Fruit fly (Drosophila melanogaster): ENCODE results near the gene Acat1.

Acat1 gene

DNA sequence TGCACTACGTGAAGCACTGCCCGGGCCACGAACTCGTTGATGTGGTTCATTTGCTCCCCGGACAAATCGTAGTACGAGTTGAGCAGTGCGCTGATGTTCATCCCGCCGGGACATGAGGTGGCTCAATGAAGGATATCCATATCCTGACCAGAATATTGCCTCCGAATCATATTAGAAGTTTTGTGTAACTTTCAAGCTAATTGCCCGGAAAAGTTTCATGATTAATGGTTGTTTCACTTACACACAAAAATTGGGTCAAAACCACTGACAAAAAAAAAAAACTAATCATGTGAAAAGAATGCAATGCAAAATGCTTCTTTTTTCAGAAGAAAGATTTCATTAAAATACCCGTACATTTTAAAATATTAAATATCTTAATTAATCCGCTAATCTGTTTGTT is 7.0 kb downstream of the Acat1 start, which contains the start of gene Ir7e:
Gene Ir7e (minus strand): TSS at position 101 of the 400 bp plus-strand sequence.
- TF ChIP-seq CG6276 (GFP tag; optimal IDR thresholded peaks at IDR 0.05): no peak
- TF ChIP-seq Hr39 (GFP tag; optimal IDR thresholded peaks at IDR 0.05): no peak
- TF ChIP-seq Smox (GFP tag; optimal IDR thresholded peaks at IDR 0.05): no peak
- TF ChIP-seq fd85E (GFP tag; optimal IDR thresholded peaks at IDR 0.05): no peak
- TF ChIP-seq esn (GFP tag; optimal IDR thresholded peaks at IDR 0.05): no peak
- TF ChIP-seq eg (GFP tag; IDR thresholded peaks at IDR 0.05): no peak
- no peak for TF ChIP-seq acj6 (GFP tag; optimal IDR thresholded peaks at IDR 0.05)
- TF ChIP-seq CG8632 (GFP tag; optimal IDR thresholded peaks at IDR 0.05): no peak
- TF ChIP-seq Hr38 (GFP tag; optimal IDR thresholded peaks at IDR 0.05): no peak
- TF ChIP-seq Ets21C (GFP tag; optimal IDR thresholded peaks at IDR 0.05): no peak

DNA sequence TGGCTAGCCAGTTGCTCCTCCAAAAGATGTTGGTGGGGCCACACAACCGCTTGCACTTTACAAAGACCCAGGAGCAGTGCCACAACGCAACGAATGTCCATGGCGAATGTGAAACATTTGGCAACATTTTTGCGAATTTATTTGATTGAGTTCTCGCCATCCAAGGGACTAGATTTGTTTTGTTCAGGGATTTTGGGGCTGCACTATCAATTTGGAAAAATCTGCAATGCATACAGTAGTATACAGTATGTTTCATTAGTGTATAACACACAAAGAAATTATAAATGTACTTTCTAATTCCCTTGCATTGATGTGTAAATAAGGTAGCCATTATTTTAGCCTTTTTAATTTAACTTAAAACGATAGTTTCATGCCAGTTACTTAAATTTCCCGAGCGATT is 9.8 kb downstream of the Acat1 start, which contains the start of gene Ir7d:
Gene Ir7d (minus strand): TSS at position 101 of the 400 bp plus-strand sequence.
- no peak for TF ChIP-seq CG8632 (GFP tag; optimal IDR thresholded peaks at IDR 0.05)
- no peak for TF ChIP-seq esn (GFP tag; optimal IDR thresholded peaks at IDR 0.05)
- no peak for TF ChIP-seq fd59A (GFP tag; optimal IDR thresholded peaks at IDR 0.05)
- no peak for TF ChIP-seq Sox14 (GFP tag; optimal IDR thresholded peaks at IDR 0.05)
- TF ChIP-seq cyc (GFP tag; optimal IDR thresholded peaks at IDR 0.05): no peak
- no peak for TF ChIP-seq CG34406 (GFP tag; optimal IDR thresholded peaks at IDR 0.05)
- no peak for TF ChIP-seq CG6163 (GFP tag; IDR thresholded peaks at IDR 0.05)
- TF ChIP-seq CG8119 (GFP tag; IDR thresholded peaks at IDR 0.05): no peak
- TF ChIP-seq topi (GFP tag; optimal IDR thresholded peaks at IDR 0.05): no peak
- TF ChIP-seq OdsH (GFP tag; optimal IDR thresholded peaks at IDR 0.05): no peak
- no peak for TF ChIP-seq spab (GFP tag; optimal IDR thresholded peaks at IDR 0.05)
- TF ChIP-seq vri (GFP tag; optimal IDR thresholded peaks at IDR 0.05): no peak
- TF ChIP-seq Eip78C (GFP tag): no peak
- no peak for TF ChIP-seq Gug (GFP tag; IDR thresholded peaks at IDR 0.05)
- no peak for TF ChIP-seq fd85E (GFP tag; optimal IDR thresholded peaks at IDR 0.05)
- no peak for TF ChIP-seq achi (GFP tag; optimal IDR thresholded peaks at IDR 0.05)
- TF ChIP-seq CG7368 (GFP tag; optimal IDR thresholded peaks at IDR 0.05): no peak
- TF ChIP-seq Lpt (GFP tag; optimal IDR thresholded peaks at IDR 0.05): no peak
- TF ChIP-seq CG1621 (tag; optimal IDR thresholded peaks at IDR 0.05): no peak

DNA sequence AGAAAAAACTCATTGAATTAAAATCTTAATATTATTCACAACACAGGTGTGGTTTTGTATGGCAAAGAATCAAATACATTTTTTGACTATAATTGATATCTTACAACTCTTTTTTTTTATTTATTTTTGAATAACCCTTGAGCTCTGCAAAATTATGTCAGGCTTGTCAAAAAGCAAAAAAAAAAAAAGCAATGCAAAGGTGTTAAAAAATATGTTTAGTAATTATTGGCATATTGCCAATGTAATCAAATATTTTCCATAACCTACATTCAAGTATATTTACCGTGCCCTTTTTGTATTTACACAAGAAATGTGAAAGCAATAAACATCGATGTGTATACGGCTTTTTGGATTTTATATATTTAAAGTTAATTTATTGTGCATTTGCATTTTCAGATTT is 14.5 kb downstream of the Acat1 start, which contains the start of gene Ir7c:
Gene Ir7c (plus strand): TSS at position 301 of the 400 bp plus-strand sequence.
- TF ChIP-seq dsx (GFP tag; optimal IDR thresholded peaks at IDR 0.05; ENCODE audit: poor library complexity, severe bottlenecking): no peak
- TF ChIP-seq lz (GFP tag; optimal IDR thresholded peaks at IDR 0.05): no peak
- TF ChIP-seq svp (GFP tag): no peak
- no peak for TF ChIP-seq Eip93F (GFP tag; optimal IDR thresholded peaks at IDR 0.05)
- no peak for TF ChIP-seq CG31627 (GFP tag; optimal IDR thresholded peaks at IDR 0.05)
- TF ChIP-seq CG11762 (GFP tag; optimal IDR thresholded peaks at IDR 0.05; ENCODE audit: insufficient read depth): no peak
- no peak for TF ChIP-seq CG3919 (GFP tag; optimal IDR thresholded peaks at IDR 0.05)

DNA sequence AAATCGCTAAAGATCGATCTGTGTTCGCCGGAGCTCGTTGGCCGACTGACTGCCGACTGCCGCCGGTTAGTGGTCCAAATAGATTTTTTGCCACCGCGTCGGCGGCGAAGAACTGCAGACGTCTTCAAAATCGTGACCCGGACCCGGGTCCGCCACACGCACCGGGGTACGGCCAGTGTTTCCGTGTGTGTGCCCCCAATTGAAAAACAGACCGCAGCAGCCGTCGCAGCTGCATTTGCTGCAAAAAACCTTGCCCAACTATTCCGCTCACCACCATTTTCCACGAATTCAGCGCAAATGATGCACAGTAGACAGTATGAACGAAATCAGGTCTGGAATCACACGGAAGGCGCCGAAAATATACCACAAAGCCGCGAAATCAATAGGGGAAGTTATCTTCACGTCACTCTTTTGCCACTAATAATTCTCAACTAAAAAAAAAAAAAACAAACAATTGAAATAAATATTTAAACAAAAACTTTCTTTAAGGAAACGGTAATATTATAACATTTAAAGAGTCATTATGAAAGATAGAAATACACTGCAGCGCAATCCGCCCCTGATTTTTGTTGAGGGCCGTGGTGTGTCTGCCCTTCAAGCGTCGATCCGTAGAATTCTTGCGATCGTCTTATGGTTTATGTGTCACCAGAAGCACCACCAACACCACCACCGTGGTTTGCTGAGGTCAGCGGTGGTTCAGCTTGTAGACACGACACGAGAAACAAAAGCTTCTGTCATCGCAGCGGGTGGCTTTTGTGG is 15.2 kb downstream of the Acat1 start, which contains the start of gene dec:
Gene dec (minus strand): TSS at position 51 of the 759 bp plus-strand sequence.
- TF ChIP-seq CG6854 (GFP tag; optimal IDR thresholded peaks at IDR 0.05): no peak
- TF ChIP-seq spab (GFP tag; optimal IDR thresholded peaks at IDR 0.05): no peak
- no peak for TF ChIP-seq Blimp-1 (GFP tag; optimal IDR thresholded peaks at IDR 0.05)
- no peak for TF ChIP-seq fd85E (GFP tag; optimal IDR thresholded peaks at IDR 0.05)
- no peak for TF ChIP-seq CG16779 (tag; optimal IDR thresholded peaks at IDR 0.05)
- no peak for TF ChIP-seq salr (GFP tag; optimal IDR thresholded peaks at IDR 0.05)
- no peak for TF ChIP-seq CG15336 (GFP tag; IDR thresholded peaks at IDR 0.05)
- no peak for TF ChIP-seq topi (GFP tag; optimal IDR thresholded peaks at IDR 0.05)
- no peak for TF ChIP-seq Sox102F (GFP tag; optimal IDR thresholded peaks at IDR 0.05)
- no peak for TF ChIP-seq Hr39 (GFP tag; optimal IDR thresholded peaks at IDR 0.05)
- TF ChIP-seq acj6 (GFP tag; optimal IDR thresholded peaks at IDR 0.05): no peak
- no peak for TF ChIP-seq Sox15 (GFP tag; optimal IDR thresholded peaks at IDR 0.05)
- no peak for TF ChIP-seq CG3032 (tag; optimal IDR thresholded peaks at IDR 0.05)
- TF ChIP-seq CG31627 (GFP tag; optimal IDR thresholded peaks at IDR 0.05): no peak
- TF ChIP-seq CG11902 (GFP tag; optimal IDR thresholded peaks at IDR 0.05): no peak

Measured in whole organism, prepupa.